Worm (Caenorhabditis elegans): Measurements from ENCODE around the gene W02B12.11.

W02B12.11 gene

ce11 chrII:11492843-11493242 is 19.2 kb downstream of the W02B12.11 start, which contains the start of gene hacl-1:
hacl-1 (minus strand) TSS chrII:11492963.
- no peak for TF ChIP-seq mel-28 (tag; optimal IDR thresholded peaks at IDR 0.05; ENCODE audit: borderline replicate concordance)
- TF ChIP-seq dox-1 (GFP tag; IDR thresholded peaks at IDR 0.05) = no peak
- TF ChIP-seq madf-10 (tag; optimal IDR thresholded peaks at IDR 0.05) = no peak
- TF ChIP-seq hrde-1 (tag; optimal IDR thresholded peaks at IDR 0.05; ENCODE audit: borderline replicate concordance) = no peak
- TF ChIP-seq hmg-20 (GFP tag; IDR thresholded peaks at IDR 0.05) = no peak
- TF ChIP-seq atf-7 (tag; optimal IDR thresholded peaks at IDR 0.05) = no peak
- no peak for TF ChIP-seq bed-1 (GFP tag; IDR thresholded peaks at IDR 0.05)
- no peak for TF ChIP-seq nhr-120 (GFP tag; IDR thresholded peaks at IDR 0.05)
- no peak for TF ChIP-seq somi-1 (GFP tag; optimal IDR thresholded peaks at IDR 0.05)
- no peak for TF ChIP-seq rec-8 (tag; optimal IDR thresholded peaks at IDR 0.05)
- TF ChIP-seq F23B12.7 (tag; optimal IDR thresholded peaks at IDR 0.05; ENCODE audit: insufficient read depth) = no peak
- TF ChIP-seq T26A5.8 (tag; optimal IDR thresholded peaks at IDR 0.05) = no peak
- TF ChIP-seq tbx-9 (tag; optimal IDR thresholded peaks at IDR 0.05; ENCODE audit: borderline replicate concordance) = no peak
- TF ChIP-seq Y79H2A.3 (GFP tag; conservative IDR thresholded peaks at IDR 0.05) = no peak
- no peak for TF ChIP-seq Y95B8A.8 (GFP tag; IDR thresholded peaks at IDR 0.05)
- no peak for TF ChIP-seq nhr-27 (tag; optimal IDR thresholded peaks at IDR 0.05)
- TF ChIP-seq ZK185.1 (tag; optimal IDR thresholded peaks at IDR 0.05; ENCODE audit: poor library complexity, severe bottlenecking) = no peak
- 0 out of 2 replicates have a peak, but pooled peaks have one; percentile 15 for TF ChIP-seq nfyb-1 (GFP tag; IDR thresholded peaks at IDR 0.05)
- TF ChIP-seq attf-3 (GFP tag; conservative IDR thresholded peaks at IDR 0.05) = no peak
- TF ChIP-seq rpc-1 (optimal IDR thresholded peaks at IDR 0.05) = no peak
- no peak for TF ChIP-seq rpc-1 (tag; optimal IDR thresholded peaks at IDR 0.05)
- peak; percentile 9 for TF ChIP-seq lin-40 (tag; optimal IDR thresholded peaks at IDR 0.05)
- no peak for TF ChIP-seq zim-3 (tag; optimal IDR thresholded peaks at IDR 0.05)
- no peak for TF ChIP-seq madf-6 (GFP tag; IDR thresholded peaks at IDR 0.05)
- no peak for TF ChIP-seq C17E4.6 (GFP tag; IDR thresholded peaks at IDR 0.05)
- TF ChIP-seq ceh-100 (GFP tag; IDR thresholded peaks at IDR 0.05) = no peak
- TF ChIP-seq lin-54 (GFP tag; optimal IDR thresholded peaks at IDR 0.05) = peak; percentile 6
- TF ChIP-seq nhr-80 (tag; optimal IDR thresholded peaks at IDR 0.05) = peak; percentile 21
- no peak for TF ChIP-seq ets-4 (GFP tag; optimal IDR thresholded peaks at IDR 0.05)
- TF ChIP-seq madf-8 (GFP tag; conservative IDR thresholded peaks at IDR 0.05) = no peak
- TF ChIP-seq lin-35 (GFP tag; optimal IDR thresholded peaks at IDR 0.05) = no peak
- TF ChIP-seq F52B5.7 (tag; optimal IDR thresholded peaks at IDR 0.05) = no peak

- TF ChIP-seq ZK185.1 (tag; optimal IDR thresholded peaks at IDR 0.05; ENCODE audit: poor library complexity, severe bottlenecking) (no peak), cebp-1 (GFP tag; IDR thresholded peaks at IDR 0.05) (peak; percentile 53; the same call in 1 of the 2 replicates), cebp-1 (tag; optimal IDR thresholded peaks at IDR 0.05) (peak; percentile 91), B0336.3 (GFP tag; IDR thresholded peaks at IDR 0.05) (no peak), egl-18 (GFP tag; IDR thresholded peaks at IDR 0.05) (no peak)
Observed at ce11 chrII:11495307-11495706, 21.6 kb downstream of the W02B12.11 start, which contains the start of the genes ooc-3 and B0334.4. ooc-3 (minus strand) TSS chrII:11495321. B0334.4 (plus strand) TSS chrII:11495692.

DNA sequence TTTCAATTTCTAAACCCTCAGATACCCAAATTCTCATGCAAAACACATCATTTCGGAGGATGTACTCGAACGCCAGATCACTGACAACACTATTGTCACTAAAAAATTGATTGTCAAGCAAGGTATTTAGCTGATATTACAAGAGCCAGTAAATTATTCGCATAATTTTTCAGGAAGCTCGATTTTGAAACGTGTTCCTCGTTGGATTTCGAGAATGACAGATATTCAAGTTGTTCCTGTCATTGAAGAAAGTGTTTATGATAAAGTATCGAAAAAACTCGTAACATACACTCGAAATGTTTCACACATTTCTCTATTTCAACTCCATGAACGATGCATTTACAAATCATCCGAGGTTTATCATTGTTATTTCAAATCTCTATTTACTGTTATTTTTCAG is 22.1 kb downstream of the W02B12.11 start:
- TF ChIP-seq C17E4.6 (GFP tag; IDR thresholded peaks at IDR 0.05) (no peak), Y79H2A.3 (GFP tag; conservative IDR thresholded peaks at IDR 0.05) (no peak), C06A6.2 (GFP tag; conservative IDR thresholded peaks at IDR 0.05) (no peak), lin-40 (tag; optimal IDR thresholded peaks at IDR 0.05) (no peak)
